Fruit fly (Drosophila melanogaster) whole organism, wandering third instar larva: Measurements from ENCODE around the gene wds.

ENCODE experiments used
- GATAd ChIP-seq: sonication (Bioruptor generic); optimal IDR thresholded peaks from 2 replicates; lab custom pipeline; 2016; ENCODE audit warnings: missing biosample characterization, missing genetic modification characterization
- dsf ChIP-seq: sonication (Bioruptor generic); optimal IDR thresholded peaks from 2 replicates; lab custom pipeline; 2016; ENCODE audit warnings: missing biosample characterization, missing genetic modification characterization, borderline replicate concordance
- foxo ChIP-seq, 2 experiments: fragments of 200-800 bp; sonication (Bioruptor generic); optimal IDR thresholded peaks; 2 replicates in 1 of 2; 3 replicates in 1 of 2; lab custom pipeline; 2016 to 2017; ENCODE audit warnings: missing biosample characterization in 2 of 2, missing genetic modification characterization in 2 of 2
- jim ChIP-seq: fragments of 175-275, 200-325 bp; sonication (Bioruptor generic); optimal IDR thresholded peaks from 2 replicates; lab custom pipeline; 2016; ENCODE audit warnings: missing biosample characterization, mild to moderate bottlenecking, missing genetic modification characterization
- woc ChIP-seq: sonication (Bioruptor generic); optimal IDR thresholded peaks from 2 replicates; lab custom pipeline; 2016; ENCODE audit warnings: missing biosample characterization, mild to moderate bottlenecking, missing genetic modification characterization

DNA sequence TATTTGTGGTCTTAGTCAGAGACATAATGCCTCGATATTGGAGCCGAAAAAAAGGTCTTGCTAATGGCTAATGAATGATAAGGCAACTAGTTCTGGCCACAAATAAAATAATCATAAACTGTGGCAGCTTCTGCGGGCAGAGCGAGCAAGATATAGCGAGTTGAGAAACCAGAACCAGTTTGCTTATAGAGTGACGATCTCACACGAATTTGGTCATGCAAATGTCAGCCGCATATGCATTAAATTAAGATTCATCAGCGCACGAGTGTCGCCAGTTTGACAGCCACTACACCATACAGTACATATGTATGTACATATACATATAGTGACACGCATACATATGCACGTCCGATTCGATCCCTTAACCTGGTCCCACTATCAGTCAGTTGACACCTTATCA lies 47.4 kb upstream of the wds start:
- no peak for TF ChIP-seq GATAd (GFP tag; lab: Kevin White, UChicago)
- TF ChIP-seq foxo (GFP tag; optimal IDR thresholded peaks at IDR 0.05; lab: Kevin White, UChicago), result no peak
- TF ChIP-seq dsf, result no peak
- no peak for TF ChIP-seq woc (GFP tag; lab: Kevin White, UChicago)
- no peak for TF ChIP-seq jim (GFP tag; lab: Kevin White, UChicago)
